Fruit fly (Drosophila melanogaster): ENCODE results near the gene pasha.

The pasha gene

DNA sequence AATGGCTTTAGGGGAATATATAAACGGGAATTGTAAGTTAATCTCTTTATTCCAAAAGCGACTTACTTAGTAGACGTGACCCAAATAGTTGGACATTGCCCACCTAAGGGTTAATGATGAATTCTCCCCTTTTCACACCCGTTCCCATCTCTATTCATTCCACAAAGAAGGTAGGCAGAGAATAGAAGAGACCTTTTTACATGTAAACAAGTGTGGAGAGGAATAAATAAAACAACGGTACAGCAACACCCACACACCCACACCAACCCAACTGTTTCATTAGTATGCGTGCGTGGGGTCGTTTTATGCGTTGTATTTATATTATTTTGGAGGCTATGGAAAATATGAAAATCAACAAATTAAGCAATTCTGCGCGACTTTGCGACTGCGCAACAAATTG lies 9.7 kb upstream of the pasha start (continued):
- TF ChIP-seq Mrtf (GFP tag; IDR thresholded peaks at IDR 0.05) (no peak), zen2 (GFP tag; IDR thresholded peaks at IDR 0.05; ENCODE audit: partially characterized antibody) (no peak), eve (GFP tag; optimal IDR thresholded peaks at IDR 0.05) (peak in 1 of 2 experiments; percentile 53), Fer3 (tag; optimal IDR thresholded peaks at IDR 0.05) (no peak), CG4854 (GFP tag; optimal IDR thresholded peaks at IDR 0.05) (no peak), gro (GFP tag; optimal IDR thresholded peaks at IDR 0.05) (peak; percentile 2), CG10147 (GFP tag; optimal IDR thresholded peaks at IDR 0.05) (no peak), Adf1 (GFP tag; IDR thresholded peaks at IDR 0.05) (no peak), tup (GFP tag; optimal IDR thresholded peaks at IDR 0.05) (no peak), CG17802 (tag; optimal IDR thresholded peaks at IDR 0.05) (no peak), Tbp (GFP tag; optimal IDR thresholded peaks at IDR 0.05) (no peak), Oli (tag; optimal IDR thresholded peaks at IDR 0.05) (no peak), Dad (GFP tag; optimal IDR thresholded peaks at IDR 0.05) (no peak), unc-4 (GFP tag; IDR thresholded peaks at IDR 0.05; ENCODE audit: partially characterized antibody) (no peak), gcm (GFP tag; optimal IDR thresholded peaks at IDR 0.05) (no peak), mirr (GFP tag; optimal IDR thresholded peaks at IDR 0.05) (no peak), CG6813 (GFP tag; optimal IDR thresholded peaks at IDR 0.05) (no peak), Deaf1 (tag; optimal IDR thresholded peaks at IDR 0.05) (no peak), B-H2 (GFP tag; optimal IDR thresholded peaks at IDR 0.05) (peak; percentile 56)

DNA sequence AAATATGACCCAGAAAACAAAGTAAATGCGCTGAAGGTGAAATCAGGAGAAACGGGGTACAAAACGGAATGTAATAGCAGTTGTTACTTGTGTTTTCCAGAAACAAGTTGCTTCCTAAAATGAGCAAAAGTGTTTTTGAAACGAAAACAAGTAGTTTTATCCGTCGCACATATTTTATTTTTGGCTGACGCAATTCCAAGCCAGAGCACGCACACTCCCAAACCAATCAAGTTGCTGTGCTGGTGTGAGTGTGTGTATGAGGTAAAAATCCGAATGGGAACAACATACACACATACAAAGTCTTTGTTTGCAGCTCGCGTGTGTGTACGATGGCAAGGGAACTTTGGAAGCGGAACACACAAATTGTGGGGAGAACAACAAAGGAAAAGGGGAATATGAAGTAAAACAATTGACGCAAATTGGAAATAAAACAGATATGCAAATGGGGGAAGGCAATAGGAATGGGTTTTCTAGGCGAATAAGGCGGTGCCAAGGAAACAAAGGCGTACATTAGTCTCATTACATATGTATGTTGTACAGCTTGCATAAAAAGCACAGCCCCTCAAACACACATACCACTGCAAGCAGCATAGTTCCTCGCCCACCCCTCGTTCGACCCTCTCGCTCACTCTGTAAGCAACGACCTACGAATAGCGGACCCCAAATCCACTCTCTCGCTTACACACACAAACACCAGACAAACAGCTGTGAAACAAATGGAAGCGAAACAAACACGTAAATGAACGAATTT lies 9.2 kb upstream of the pasha start:
- TF ChIP-seq kni (GFP tag; optimal IDR thresholded peaks at IDR 0.05) (peak; percentile 94), D (optimal IDR thresholded peaks at IDR 0.05) (peak; percentile 76), D (GFP tag; optimal IDR thresholded peaks at IDR 0.05) (peak; percentile 28), CG8388 (GFP tag; optimal IDR thresholded peaks at IDR 0.05) (no peak), lola (GFP tag; optimal IDR thresholded peaks at IDR 0.05) (peak in 1 of 3 experiments; percentile 66), CG9609 (GFP tag; optimal IDR thresholded peaks at IDR 0.05) (peak; percentile 9), grau (tag; optimal IDR thresholded peaks at IDR 0.05) (peak; percentile 2), Oaz (GFP tag; IDR thresholded peaks at IDR 0.05) (no peak), YL-1 (GFP tag; optimal IDR thresholded peaks at IDR 0.05) (peak; percentile 43), Sox102F (GFP tag; optimal IDR thresholded peaks at IDR 0.05) (peak; percentile 7), CG18619 (GFP tag; optimal IDR thresholded peaks at IDR 0.05) (peak; percentile 19), Usf (GFP tag; optimal IDR thresholded peaks at IDR 0.05) (no peak), CG12659 (GFP tag; optimal IDR thresholded peaks at IDR 0.05) (peak; percentile 9), pfk (GFP tag; optimal IDR thresholded peaks at IDR 0.05) (peak; percentile 98), ERR (GFP tag; optimal IDR thresholded peaks at IDR 0.05) (peak; percentile 59), sr (GFP tag; IDR thresholded peaks at IDR 0.05) (no peak), cg (GFP tag; optimal IDR thresholded peaks at IDR 0.05) (peak; percentile 97), Trl (optimal IDR thresholded peaks at IDR 0.05) (peak in 1 of 2 experiments; percentile 31), Trl (GFP tag; optimal IDR thresholded peaks at IDR 0.05) (no peak), pzg (GFP tag; optimal IDR thresholded peaks at IDR 0.05) (peak; percentile 5), E2f1 (GFP tag; IDR thresholded peaks at IDR 0.05) (no peak), CG17912 (GFP tag; optimal IDR thresholded peaks at IDR 0.05) (peak; percentile 64), CG13624 (GFP tag; optimal IDR thresholded peaks at IDR 0.05) (peak; percentile 11), nerfin-1 (tag; optimal IDR thresholded peaks at IDR 0.05) (peak; percentile 80), scrt (GFP tag; optimal IDR thresholded peaks at IDR 0.05) (peak; percentile 45), Hand (GFP tag; optimal IDR thresholded peaks at IDR 0.05) (peak; percentile 11), dmrt11E (tag; optimal IDR thresholded peaks at IDR 0.05) (no peak), Nf-YC (tag; optimal IDR thresholded peaks at IDR 0.05) (peak; percentile 51), Pdp1 (GFP tag; optimal IDR thresholded peaks at IDR 0.05) (peak in 1 of 2 experiments; percentile 93), CG11247 (GFP tag; IDR thresholded peaks at IDR 0.05) (no peak)

Data from whole organism, embryonic.